Worm (Caenorhabditis elegans): ENCODE results near the gene F46B3.7.

F46B3.7 gene

DNA sequence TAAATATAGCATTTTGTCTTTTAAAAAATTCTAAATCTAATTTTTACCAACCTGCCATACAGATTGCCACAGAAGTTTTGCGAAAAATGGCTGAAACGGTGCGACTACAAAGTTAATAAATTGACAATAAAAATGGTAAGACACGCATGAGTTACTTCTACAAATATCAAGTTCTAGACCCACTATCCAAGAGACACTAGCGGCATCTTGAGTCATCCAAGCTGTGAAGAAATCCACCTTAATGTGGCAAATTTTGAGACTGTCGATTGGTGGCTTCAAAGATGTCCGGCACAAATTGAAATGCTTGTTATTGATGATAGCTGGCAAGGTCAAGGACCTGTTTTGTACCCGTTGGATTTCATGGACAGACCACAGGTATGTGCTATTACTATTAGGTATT is 15.8 kb upstream of the F46B3.7 start, which contains the start of gene F46B3.16:
Gene F46B3.16, plus strand, starts transcription at position 301 of the 400 bp plus-strand sequence.
- TF ChIP-seq R02D3.7 (tag; optimal IDR thresholded peaks at IDR 0.05) (no peak), sea-2 (GFP tag; optimal IDR thresholded peaks at IDR 0.05) (no peak), elt-3 (tag; optimal IDR thresholded peaks at IDR 0.05) (no peak), egl-27 (tag; optimal IDR thresholded peaks at IDR 0.05) (no peak), fkh-2 (tag; optimal IDR thresholded peaks at IDR 0.05) (no peak), nhr-12 (tag; optimal IDR thresholded peaks at IDR 0.05) (no peak), fos-1 (tag; optimal IDR thresholded peaks at IDR 0.05) (no peak), aly-2 (tag; optimal IDR thresholded peaks at IDR 0.05) (no peak), nfya-1 (tag; optimal IDR thresholded peaks at IDR 0.05; ENCODE audit: insufficient read depth) (no peak), elt-2 (tag; optimal IDR thresholded peaks at IDR 0.05) (no peak), skn-1 (tag; optimal IDR thresholded peaks at IDR 0.05) (no peak), ztf-11 (tag; optimal IDR thresholded peaks at IDR 0.05) (no peak), tbx-2 (tag; optimal IDR thresholded peaks at IDR 0.05) (no peak), nhr-25 (tag; optimal IDR thresholded peaks at IDR 0.05) (no peak), nhr-11 (tag; optimal IDR thresholded peaks at IDR 0.05) (no peak), mdl-1 (tag; optimal IDR thresholded peaks at IDR 0.05) (no peak), snpc-4 (tag; optimal IDR thresholded peaks at IDR 0.05) (no peak), eor-1 (tag; optimal IDR thresholded peaks at IDR 0.05) (no peak), lsy-12 (tag; optimal IDR thresholded peaks at IDR 0.05) (no peak), nhr-67 (tag; optimal IDR thresholded peaks at IDR 0.05) (no peak)

- TF ChIP-seq pha-4 (tag; optimal IDR thresholded peaks at IDR 0.05) (no peak), fos-1 (tag; optimal IDR thresholded peaks at IDR 0.05) (no peak), aly-2 (tag; optimal IDR thresholded peaks at IDR 0.05) (no peak), lin-39 (tag; optimal IDR thresholded peaks at IDR 0.05) (no peak), lin-15B (tag; optimal IDR thresholded peaks at IDR 0.05) (no peak), elt-2 (tag; optimal IDR thresholded peaks at IDR 0.05) (no peak), nhr-25 (tag; optimal IDR thresholded peaks at IDR 0.05) (no peak), ceh-9 (tag; optimal IDR thresholded peaks at IDR 0.05) (no peak), ceh-16 (tag; optimal IDR thresholded peaks at IDR 0.05) (no peak), fkh-10 (GFP tag; optimal IDR thresholded peaks at IDR 0.05) (no peak), hmg-11 (tag; optimal IDR thresholded peaks at IDR 0.05) (no peak), ama-1 (optimal IDR thresholded peaks at IDR 0.05) (no peak), eor-1 (tag; optimal IDR thresholded peaks at IDR 0.05) (no peak), nhr-237 (tag; optimal IDR thresholded peaks at IDR 0.05) (no peak), ZK546.5 (tag; optimal IDR thresholded peaks at IDR 0.05) (no peak), nfya-1 (tag; optimal IDR thresholded peaks at IDR 0.05; ENCODE audit: insufficient read depth) (no peak), nhr-67 (tag; optimal IDR thresholded peaks at IDR 0.05) (no peak), egl-5 (tag; optimal IDR thresholded peaks at IDR 0.05) (no peak), ztf-4 (tag; optimal IDR thresholded peaks at IDR 0.05) (no peak), nhr-11 (tag; optimal IDR thresholded peaks at IDR 0.05) (no peak)
Observed at ce11 chrV:20633619-20634018, 15.1 kb upstream of the F46B3.7 start, which contains the start of gene F46B3.15. Gene F46B3.15, minus strand, starts transcription at chrV:20633719.

DNA sequence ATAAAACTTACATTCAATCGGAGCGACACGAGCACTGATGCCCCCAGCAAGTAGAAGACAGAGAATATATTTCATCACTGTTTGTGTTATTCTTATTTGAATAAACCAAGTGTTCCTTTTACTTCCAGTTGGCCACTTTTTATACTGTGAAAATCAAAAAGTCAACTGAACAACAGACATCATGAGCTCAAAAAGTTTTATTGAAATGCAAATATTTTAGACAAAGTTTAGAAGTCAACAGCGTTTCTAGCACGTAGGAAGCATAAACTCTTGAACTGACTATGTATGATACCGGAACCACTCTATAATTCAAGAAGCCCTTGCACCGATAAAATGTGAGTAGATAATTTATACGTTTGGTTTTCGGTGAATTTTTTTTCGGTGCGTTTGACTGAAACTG is 12.7 kb upstream of the F46B3.7 start, which contains the start of gene F46B3.14:
Gene F46B3.14, minus strand, starts transcription at position 101 of the 400 bp plus-strand sequence.
- TF ChIP-seq tbx-2 (tag; optimal IDR thresholded peaks at IDR 0.05) (no peak), nhr-237 (tag; optimal IDR thresholded peaks at IDR 0.05) (no peak), egl-5 (tag; optimal IDR thresholded peaks at IDR 0.05) (no peak), elt-1 (tag; optimal IDR thresholded peaks at IDR 0.05) (no peak)

DNA sequence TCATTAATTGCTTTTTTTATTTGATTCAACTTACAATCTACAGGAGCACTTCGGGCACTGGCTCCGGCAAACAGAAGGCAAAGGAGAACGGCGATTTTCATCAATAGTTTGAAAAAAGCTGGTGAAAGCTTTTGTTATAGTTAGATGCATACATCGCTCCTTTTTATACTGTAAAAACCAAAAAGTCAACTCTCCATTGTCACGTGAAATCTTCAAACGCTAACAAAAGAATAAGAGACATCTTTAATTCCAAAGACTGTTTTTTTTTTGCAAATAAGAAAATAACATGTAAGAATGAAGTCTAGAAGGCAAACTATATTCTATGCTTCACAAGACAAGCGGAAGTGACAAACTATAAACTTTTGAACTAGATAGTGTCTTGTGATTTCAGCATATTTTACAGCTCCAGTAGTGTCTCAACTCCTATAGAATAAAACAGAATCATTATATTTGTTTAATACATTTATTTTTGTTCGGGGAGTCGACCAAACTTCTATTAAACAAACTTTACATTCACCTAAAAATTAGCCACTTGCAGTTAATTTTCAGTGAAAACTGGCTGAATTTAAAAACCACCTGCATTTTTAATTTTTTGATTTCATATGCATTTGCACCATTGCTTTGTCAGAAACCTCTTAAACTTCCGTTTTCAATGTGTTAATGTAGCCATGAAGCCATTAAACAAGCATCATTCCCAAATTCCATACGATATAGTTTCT is 7.7 kb upstream of the F46B3.7 start, which contains the start of the genes F46B3.9 and srz-18:
Gene F46B3.9, minus strand, starts transcription at position 101 of the 719 bp plus-strand sequence.
Gene srz-18, plus strand, starts transcription at position 669 of the 719 bp plus-strand sequence.
- TF ChIP-seq unc-39 (tag; optimal IDR thresholded peaks at IDR 0.05) (no peak), elt-1 (tag; optimal IDR thresholded peaks at IDR 0.05) (no peak), lin-39 (tag; optimal IDR thresholded peaks at IDR 0.05) (no peak), ceh-82 (tag; optimal IDR thresholded peaks at IDR 0.05) (no peak), mml-1 (tag; optimal IDR thresholded peaks at IDR 0.05) (no peak), egl-27 (tag; optimal IDR thresholded peaks at IDR 0.05) (no peak), nhr-43 (tag; optimal IDR thresholded peaks at IDR 0.05; ENCODE audit: poor library complexity, severe bottlenecking) (no peak), lin-15B (tag; optimal IDR thresholded peaks at IDR 0.05) (no peak), ceh-28 (tag; optimal IDR thresholded peaks at IDR 0.05) (no peak), nhr-77 (tag; optimal IDR thresholded peaks at IDR 0.05) (no peak), R02D3.7 (tag; optimal IDR thresholded peaks at IDR 0.05) (no peak), lsy-12 (tag; optimal IDR thresholded peaks at IDR 0.05) (no peak), pqm-1 (tag; optimal IDR thresholded peaks at IDR 0.05) (no peak), fkh-10 (GFP tag; optimal IDR thresholded peaks at IDR 0.05) (no peak), ceh-16 (tag; optimal IDR thresholded peaks at IDR 0.05) (no peak), snpc-4 (tag; optimal IDR thresholded peaks at IDR 0.05) (no peak)
